Fruit fly (Drosophila melanogaster) whole organism, adult: ENCODE results near the gene Herp.

ENCODE experiments used
- CG11617 ChIP-seq: fragments of 200-800 bp; sonication (Bioruptor generic); optimal IDR thresholded peaks from 2 replicates; lab custom pipeline; 2017; ENCODE audit warnings: mild to moderate bottlenecking, missing biosample characterization, missing genetic modification reagents, missing genetic modification characterization
- CG12768 ChIP-seq: fragments of 200-800 bp; sonication (Bioruptor generic); optimal IDR thresholded peaks from 2 replicates; lab custom pipeline; 2017; ENCODE audit warnings: missing biosample characterization, missing genetic modification characterization, mild to moderate bottlenecking, moderate library complexity, missing genetic modification reagents
- CG14711 ChIP-seq: fragments of 200-800 bp; sonication (Bioruptor generic); optimal IDR thresholded peaks from 2 replicates; lab custom pipeline; 2018; ENCODE audit warnings: missing biosample characterization, mild to moderate bottlenecking, missing genetic modification characterization, moderate library complexity
- CG1620 ChIP-seq: fragments of 200-800 bp; sonication (Bioruptor generic); optimal IDR thresholded peaks from 2 replicates; lab custom pipeline; 2016; ENCODE audit warnings: missing biosample characterization, missing genetic modification characterization
- CG33017 ChIP-seq: fragments of 200-800 bp; sonication (Bioruptor generic); optimal IDR thresholded peaks from 2 replicates; lab custom pipeline; 2018; ENCODE audit warnings: missing biosample characterization, mild to moderate bottlenecking, missing genetic modification characterization, moderate library complexity
- CG5204 ChIP-seq: fragments of 200-800 bp; sonication (Bioruptor generic); optimal IDR thresholded peaks from 2 replicates; lab custom pipeline; 2016; ENCODE audit warnings: missing biosample characterization, missing genetic modification characterization
- CG7045 ChIP-seq: fragments of 200-800 bp; sonication (Bioruptor generic); optimal IDR thresholded peaks from 2 replicates; lab custom pipeline; 2017; ENCODE audit warnings: missing biosample characterization, mild to moderate bottlenecking, missing genetic modification characterization
- CG7101 ChIP-seq: fragments of 200-800 bp; sonication (Bioruptor generic); optimal IDR thresholded peaks from 2 replicates; lab custom pipeline; 2018; ENCODE audit warnings: missing biosample characterization, mild to moderate bottlenecking, missing genetic modification characterization, moderate library complexity
- Clk ChIP-seq: fragments of 200-800 bp; sonication (Bioruptor generic); optimal IDR thresholded peaks from 2 replicates; lab custom pipeline; 2017; ENCODE audit warnings: missing biosample characterization, missing genetic modification characterization
- Crg-1 ChIP-seq: fragments of 200-800 bp; sonication (Bioruptor generic); optimal IDR thresholded peaks from 2 replicates; lab custom pipeline; 2016; ENCODE audit warnings: missing biosample characterization, missing genetic modification characterization
- Hr96 ChIP-seq: fragments of 200-800 bp; sonication (Bioruptor generic); optimal IDR thresholded peaks from 2 replicates; lab custom pipeline; 2016; ENCODE audit warnings: missing biosample characterization, missing genetic modification characterization
- Mnt ChIP-seq: fragments of 200-800 bp; sonication (Bioruptor generic); optimal IDR thresholded peaks from 2 replicates; lab custom pipeline; 2016; ENCODE audit warnings: missing biosample characterization, mild to moderate bottlenecking, missing genetic modification characterization
- bab1 ChIP-seq: fragments of 200-800 bp; sonication (Bioruptor generic); optimal IDR thresholded peaks from 3 replicates; lab custom pipeline; 2019; ENCODE audit warnings: missing biosample characterization, mild to moderate bottlenecking, missing genetic modification characterization, moderate library complexity
- cic ChIP-seq: fragments of 200-800 bp; sonication (Bioruptor generic); optimal IDR thresholded peaks from 2 replicates; lab custom pipeline; 2017; ENCODE audit warnings: missing biosample characterization, mild to moderate bottlenecking, missing genetic modification characterization, moderate library complexity
- cnc ChIP-seq, 2 experiments: fragments of >200 bp; optimal IDR thresholded peaks; 2 replicates each; lab custom pipeline; 2017
- kay ChIP-seq: fragments of 200-800 bp; sonication (Bioruptor generic); peaks from one replicate; lab custom pipeline; 2016; ENCODE audit warnings: missing biosample characterization, missing genetic modification characterization, borderline replicate concordance
- ovo ChIP-seq: fragments of 200-800 bp; sonication (Bioruptor generic); optimal IDR thresholded peaks from 2 replicates; lab custom pipeline; 2016; ENCODE audit warnings: missing biosample characterization, missing genetic modification characterization
- pad ChIP-seq: fragments of 200-800 bp; sonication (Bioruptor generic); optimal IDR thresholded peaks from 3 replicates; lab custom pipeline; 2017; ENCODE audit warnings: missing biosample characterization, missing genetic modification characterization, mild to moderate bottlenecking, moderate library complexity, missing genetic modification reagents
- tj ChIP-seq: fragments of 200-800 bp; sonication (Bioruptor generic); optimal IDR thresholded peaks from 3 replicates; lab custom pipeline; 2017; ENCODE audit warnings: missing biosample characterization, mild to moderate bottlenecking, missing genetic modification characterization, moderate library complexity
- toe ChIP-seq: fragments of 200-800 bp; sonication (Bioruptor generic); optimal IDR thresholded peaks from 2 replicates; lab custom pipeline; 2016; ENCODE audit warnings: missing biosample characterization, missing genetic modification characterization

The Herp gene

dm6 chr2L:7833238-7833637 is 33.4 kb upstream of the Herp start:
- TF ChIP-seq CG12768 (GFP tag; lab: Kevin White, UChicago) (no peak), Hr96 (GFP tag; lab: Kevin White, UChicago) (peak; percentile 1)

dm6 chr2L:7828901-7829300 is 29.0 kb upstream of the Herp start:
- no peak for TF ChIP-seq cic (GFP tag; lab: Kevin White, UChicago)
- TF ChIP-seq CG33017 (tag; lab: Kevin White, UChicago) = peak; percentile 3

dm6 chr2L:7828231-7828630 is 28.4 kb upstream of the Herp start:
- TF ChIP-seq kay (GFP tag; lab: Kevin White, UChicago) (peak; percentile 100), CG7045 (GFP tag; lab: Kevin White, UChicago) (peak; percentile 19), pad (peak; percentile 81), tj (GFP tag; lab: Kevin White, UChicago) (peak; percentile 34), CG14711 (no peak), toe (GFP tag; lab: Kevin White, UChicago) (no peak), cnc (optimal IDR thresholded peaks at IDR 0.05; lab: Kevin White, UChicago) (no peak), CG11617 (GFP tag; lab: Kevin White, UChicago) (no peak), cic (GFP tag; lab: Kevin White, UChicago) (peak; percentile 39), ovo (GFP tag; lab: Kevin White, UChicago) (peak; percentile 57), Clk (peak; percentile 45), CG5204 (GFP tag; lab: Kevin White, UChicago) (no peak), CG12768 (GFP tag; lab: Kevin White, UChicago) (peak; percentile 50), bab1 (GFP tag; lab: Kevin White, UChicago) (no peak), Crg-1 (GFP tag; lab: Kevin White, UChicago) (no peak), CG7101 (tag; lab: Kevin White, UChicago) (no peak), CG1620 (GFP tag; lab: Kevin White, UChicago) (no peak), CG33017 (tag; lab: Kevin White, UChicago) (no peak), Mnt (GFP tag; lab: Kevin White, UChicago) (peak; percentile 50), Hr96 (GFP tag; lab: Kevin White, UChicago) (peak; percentile 26)

dm6 chr2L:7827045-7828004 is 27.5 kb upstream of the Herp start, which contains the start of the genes Rack1 and mts:
Gene Rack1, minus strand, starts transcription at chr2L:7827315.
Gene mts, plus strand, starts transcription at chr2L:7827650.
- peak; percentile 88 for TF ChIP-seq CG1620 (GFP tag; lab: Kevin White, UChicago)
- peak; percentile 94 for TF ChIP-seq ovo (GFP tag; lab: Kevin White, UChicago)
- TF ChIP-seq CG7045 (GFP tag; lab: Kevin White, UChicago) = peak; percentile 87
- peak; percentile 96 for TF ChIP-seq Crg-1 (GFP tag; lab: Kevin White, UChicago)
- peak; percentile 82 for TF ChIP-seq pad
- TF ChIP-seq CG7101 (tag; lab: Kevin White, UChicago) = peak; percentile 94
- peak; percentile 85 for TF ChIP-seq CG33017 (tag; lab: Kevin White, UChicago)
- TF ChIP-seq cic (GFP tag; lab: Kevin White, UChicago) = peak; percentile 48
- TF ChIP-seq cnc (optimal IDR thresholded peaks at IDR 0.05; lab: Kevin White, UChicago) = no peak
- TF ChIP-seq toe (GFP tag; lab: Kevin White, UChicago) = peak; percentile 80
- TF ChIP-seq CG12768 (GFP tag; lab: Kevin White, UChicago) = peak; percentile 93
- TF ChIP-seq CG14711 = peak; percentile 75
- TF ChIP-seq CG5204 (GFP tag; lab: Kevin White, UChicago) = no peak
- peak; percentile 85 for TF ChIP-seq Hr96 (GFP tag; lab: Kevin White, UChicago)
- TF ChIP-seq Clk = peak; percentile 84
- TF ChIP-seq bab1 (GFP tag; lab: Kevin White, UChicago) = peak; percentile 74
- peak; percentile 92 for TF ChIP-seq CG11617 (GFP tag; lab: Kevin White, UChicago)
- peak; percentile 82 for TF ChIP-seq tj (GFP tag; lab: Kevin White, UChicago)
- peak; percentile 84 for TF ChIP-seq kay (GFP tag; lab: Kevin White, UChicago)
- TF ChIP-seq Mnt (GFP tag; lab: Kevin White, UChicago) = peak; percentile 94

dm6 chr2L:7821279-7821848 is 21.5 kb upstream of the Herp start:
- TF ChIP-seq CG11617 (GFP tag; lab: Kevin White, UChicago) = peak; percentile 50
- peak; percentile 16 for TF ChIP-seq tj (GFP tag; lab: Kevin White, UChicago)
- TF ChIP-seq cic (GFP tag; lab: Kevin White, UChicago) = peak; percentile 13
- no peak for TF ChIP-seq pad
- no peak for TF ChIP-seq ovo (GFP tag; lab: Kevin White, UChicago)
- peak; percentile 81 for TF ChIP-seq toe (GFP tag; lab: Kevin White, UChicago)
- TF ChIP-seq kay (GFP tag; lab: Kevin White, UChicago) = no peak
- no peak for TF ChIP-seq CG5204 (GFP tag; lab: Kevin White, UChicago)
- TF ChIP-seq CG1620 (GFP tag; lab: Kevin White, UChicago) = peak; percentile 63
- no peak for TF ChIP-seq CG7101 (tag; lab: Kevin White, UChicago)
- peak; percentile 20 for TF ChIP-seq CG14711
- peak; percentile 12 for TF ChIP-seq CG7045 (GFP tag; lab: Kevin White, UChicago)
- TF ChIP-seq Clk = no peak
- peak; percentile 68 for TF ChIP-seq Hr96 (GFP tag; lab: Kevin White, UChicago)
- no peak for TF ChIP-seq cnc (optimal IDR thresholded peaks at IDR 0.05; lab: Kevin White, UChicago)
- TF ChIP-seq bab1 (GFP tag; lab: Kevin White, UChicago) = peak; percentile 55
- TF ChIP-seq CG12768 (GFP tag; lab: Kevin White, UChicago) = peak; percentile 20
- TF ChIP-seq CG33017 (tag; lab: Kevin White, UChicago) = no peak
- peak; percentile 39 for TF ChIP-seq Mnt (GFP tag; lab: Kevin White, UChicago)
- peak; percentile 32 for TF ChIP-seq Crg-1 (GFP tag; lab: Kevin White, UChicago)
